Worm (Caenorhabditis elegans): Measurements from ENCODE around the gene prdx-3.

- no peak for TF ChIP-seq nhr-77 (tag; optimal IDR thresholded peaks at IDR 0.05)
- no peak for TF ChIP-seq mdl-1 (tag; optimal IDR thresholded peaks at IDR 0.05)
- no peak for TF ChIP-seq nhr-237 (tag; optimal IDR thresholded peaks at IDR 0.05)
- TF ChIP-seq skn-1 (tag; optimal IDR thresholded peaks at IDR 0.05), result no peak
- no peak for TF ChIP-seq lsy-2 (tag; optimal IDR thresholded peaks at IDR 0.05)
- no peak for TF ChIP-seq ceh-82 (tag; optimal IDR thresholded peaks at IDR 0.05)
- no peak for TF ChIP-seq fos-1 (tag; optimal IDR thresholded peaks at IDR 0.05)
- no peak for TF ChIP-seq unc-39 (tag; optimal IDR thresholded peaks at IDR 0.05)
- TF ChIP-seq elt-3 (tag; optimal IDR thresholded peaks at IDR 0.05), result no peak
- no peak for TF ChIP-seq lin-11 (tag; optimal IDR thresholded peaks at IDR 0.05)
- no peak for TF ChIP-seq mab-5 (tag; optimal IDR thresholded peaks at IDR 0.05)
- no peak for TF ChIP-seq ztf-11 (tag; optimal IDR thresholded peaks at IDR 0.05)
- no peak for TF ChIP-seq ama-1 (optimal IDR thresholded peaks at IDR 0.05)
Measured at ce11 chrIII:4398463-4398862, 8.8 kb upstream of the prdx-3 start, which contains the start of gene R07E5.6.

Data from whole organism, L2 larva.